Worm (Caenorhabditis elegans): ENCODE data around the gene C06C3.10.

ce11 chrII:9352669-9353068 is 24.4 kb downstream of the C06C3.10 start, which contains the start of the genes sdhb-1 and cup-15:
- TF ChIP-seq mec-3 (tag; optimal IDR thresholded peaks at IDR 0.05; ENCODE audit: borderline replicate concordance) (no peak), gmeb-2 (tag; optimal IDR thresholded peaks at IDR 0.05) (no peak), fkh-10 (GFP tag; optimal IDR thresholded peaks at IDR 0.05) (no peak), pha-4 (tag; optimal IDR thresholded peaks at IDR 0.05) (no peak)

Data from whole organism, late embryonic.